Worm (Caenorhabditis elegans): ENCODE measurements around the gene cah-3.
A peak's percentile ranks its signal among the peaks of the same experiment; 100 is the strongest.

Gene cah-3

DNA sequence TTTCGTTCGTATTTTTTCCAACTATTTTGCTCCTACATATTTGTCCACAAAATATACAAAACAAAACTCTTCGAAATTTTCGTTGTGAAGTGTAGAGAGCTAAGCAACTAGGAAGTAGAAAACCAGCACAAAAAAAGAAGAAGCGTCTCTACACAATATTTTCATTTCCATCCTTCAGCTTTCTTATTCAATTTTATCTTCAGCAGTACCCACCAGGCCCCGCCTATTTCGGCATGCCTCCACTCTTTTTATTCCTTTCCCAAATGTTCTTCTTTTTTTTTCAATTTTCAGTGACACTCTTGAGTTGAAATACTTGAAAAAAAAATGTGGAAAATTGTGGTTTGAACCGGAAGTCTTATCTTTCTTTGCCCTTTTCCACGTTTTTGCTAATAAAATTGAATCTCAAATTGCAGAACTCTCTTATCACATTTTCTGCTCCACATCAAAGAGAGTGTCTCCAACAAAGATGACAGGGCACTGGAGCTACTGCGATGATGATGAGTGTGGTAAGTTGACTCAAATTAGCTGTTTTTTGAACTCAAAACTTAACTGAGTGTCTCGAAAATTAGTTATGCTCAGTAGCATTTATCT is at the start of gene cah-3:
Gene cah-3, plus strand, starts transcription at position 414 of the 591 bp plus-strand sequence.
- TF ChIP-seq unc-42 (tag; optimal IDR thresholded peaks at IDR 0.05): peak; percentile 77
- TF ChIP-seq ztf-16 (tag; optimal IDR thresholded peaks at IDR 0.05): no peak
- no peak for TF ChIP-seq ceh-9 (tag; optimal IDR thresholded peaks at IDR 0.05)

ce11 chrX:16440949-16441348 is 46.3 kb upstream of the cah-3 start:
- TF ChIP-seq sdc-2 (tag; optimal IDR thresholded peaks at IDR 0.05) (no peak), pax-1 (tag; optimal IDR thresholded peaks at IDR 0.05) (no peak), lim-6 (tag; optimal IDR thresholded peaks at IDR 0.05) (no peak), K09A11.1 (tag; optimal IDR thresholded peaks at IDR 0.05; ENCODE audit: insufficient read depth) (no peak), syd-9 (tag; optimal IDR thresholded peaks at IDR 0.05) (no peak), elt-4 (tag; optimal IDR thresholded peaks at IDR 0.05) (no peak), mec-3 (tag; optimal IDR thresholded peaks at IDR 0.05; ENCODE audit: borderline replicate concordance) (no peak), ztf-16 (tag; optimal IDR thresholded peaks at IDR 0.05) (no peak), ceh-31 (tag; optimal IDR thresholded peaks at IDR 0.05) (no peak), sox-2 (GFP tag; IDR thresholded peaks at IDR 0.05) (no peak), T23F11.4 (GFP tag; optimal IDR thresholded peaks at IDR 0.05) (no peak), hlh-15 (tag; optimal IDR thresholded peaks at IDR 0.05) (no peak)

DNA sequence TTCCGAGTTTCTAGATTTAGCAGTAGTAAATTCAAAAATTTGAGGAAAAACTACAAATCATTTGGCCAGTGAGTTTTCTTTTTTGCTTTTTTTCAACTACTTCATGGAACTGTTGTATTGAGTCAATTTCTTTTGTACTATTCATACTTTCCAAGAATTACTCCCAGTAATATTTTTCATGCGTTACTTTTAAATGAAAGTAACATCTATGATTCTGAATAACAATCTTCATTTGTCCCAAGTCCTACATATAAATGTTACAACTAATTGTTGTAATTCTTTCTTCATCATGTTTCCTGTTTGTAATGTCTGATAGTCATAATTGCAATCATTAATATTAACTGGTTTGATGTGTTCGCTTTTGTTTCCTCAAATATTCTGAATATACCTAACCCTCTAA is 43.6 kb upstream of the cah-3 start:
- no peak for TF ChIP-seq zip-5 (tag; optimal IDR thresholded peaks at IDR 0.05)
- no peak for TF ChIP-seq dmd-4 (tag; optimal IDR thresholded peaks at IDR 0.05; ENCODE audit: borderline replicate concordance)
- no peak for TF ChIP-seq ama-1 (optimal IDR thresholded peaks at IDR 0.05)
- no peak for TF ChIP-seq elt-4 (tag; optimal IDR thresholded peaks at IDR 0.05)
- TF ChIP-seq T23F11.4 (GFP tag; optimal IDR thresholded peaks at IDR 0.05): no peak
- no peak for TF ChIP-seq hlh-13 (GFP tag; optimal IDR thresholded peaks at IDR 0.05)
- no peak for TF ChIP-seq sdc-2 (tag; optimal IDR thresholded peaks at IDR 0.05)
- no peak for TF ChIP-seq tbx-2 (tag; optimal IDR thresholded peaks at IDR 0.05)
- no peak for TF ChIP-seq ceh-2 (tag; optimal IDR thresholded peaks at IDR 0.05)
- no peak for TF ChIP-seq pqm-1 (tag; optimal IDR thresholded peaks at IDR 0.05)
- no peak for TF ChIP-seq mec-3 (tag; optimal IDR thresholded peaks at IDR 0.05; ENCODE audit: borderline replicate concordance)
- TF ChIP-seq C38D4.7 (GFP tag; optimal IDR thresholded peaks at IDR 0.05): no peak
- TF ChIP-seq ceh-30 (tag; optimal IDR thresholded peaks at IDR 0.05): no peak
- TF ChIP-seq ceh-19 (GFP tag; optimal IDR thresholded peaks at IDR 0.05): no peak
- TF ChIP-seq ceh-48 (tag; optimal IDR thresholded peaks at IDR 0.05): no peak
- no peak for TF ChIP-seq syd-9 (tag; optimal IDR thresholded peaks at IDR 0.05)
- no peak for TF ChIP-seq ceh-22 (tag; optimal IDR thresholded peaks at IDR 0.05)
- no peak for TF ChIP-seq ahr-1 (tag; optimal IDR thresholded peaks at IDR 0.05)
- TF ChIP-seq fkh-6 (tag; optimal IDR thresholded peaks at IDR 0.05): no peak
- no peak for TF ChIP-seq lim-6 (tag; optimal IDR thresholded peaks at IDR 0.05)

ce11 chrX:16445793-16446248 is 41.5 kb upstream of the cah-3 start, which contains the start of gene twf-2:
Gene twf-2 (plus strand): TSS chrX:16446197.
- no peak for TF ChIP-seq C38D4.7 (GFP tag; optimal IDR thresholded peaks at IDR 0.05)
- TF ChIP-seq K09A11.1 (tag; optimal IDR thresholded peaks at IDR 0.05; ENCODE audit: insufficient read depth): peak; percentile 3
- no peak for TF ChIP-seq eyg-1 (tag; optimal IDR thresholded peaks at IDR 0.05)
- peak; percentile 84 for TF ChIP-seq hlh-30 (tag; optimal IDR thresholded peaks at IDR 0.05; ENCODE audit: insufficient read depth)
- peak; percentile 73 for TF ChIP-seq ceh-19 (GFP tag; optimal IDR thresholded peaks at IDR 0.05)
- TF ChIP-seq odd-2 (tag; optimal IDR thresholded peaks at IDR 0.05): no peak
- no peak for TF ChIP-seq T23F11.4 (GFP tag; optimal IDR thresholded peaks at IDR 0.05)
- peak; percentile 88 for TF ChIP-seq sdc-2 (tag; optimal IDR thresholded peaks at IDR 0.05)
- TF ChIP-seq fkh-10 (GFP tag; optimal IDR thresholded peaks at IDR 0.05): no peak
- TF ChIP-seq fax-1 (tag; optimal IDR thresholded peaks at IDR 0.05): no peak
- TF ChIP-seq gmeb-2 (tag; optimal IDR thresholded peaks at IDR 0.05): no peak
- peak; percentile 11 for TF ChIP-seq F13H6.1 (tag; optimal IDR thresholded peaks at IDR 0.05)
- peak; percentile 90 for TF ChIP-seq pros-1 (tag; optimal IDR thresholded peaks at IDR 0.05)
- peak; percentile 60 for TF ChIP-seq unc-42 (tag; optimal IDR thresholded peaks at IDR 0.05)
- TF ChIP-seq nfya-1 (tag; optimal IDR thresholded peaks at IDR 0.05): peak; percentile 87
- no peak for TF ChIP-seq pax-1 (tag; optimal IDR thresholded peaks at IDR 0.05)
- peak; percentile 50 for TF ChIP-seq elt-2 (tag; optimal IDR thresholded peaks at IDR 0.05)
- peak; percentile 91 for TF ChIP-seq ceh-18 (tag; optimal IDR thresholded peaks at IDR 0.05)
- TF ChIP-seq unc-55 (GFP tag; optimal IDR thresholded peaks at IDR 0.05): peak; percentile 94
- peak; percentile 91 for TF ChIP-seq ceh-31 (tag; optimal IDR thresholded peaks at IDR 0.05)
- TF ChIP-seq pha-2 (tag; optimal IDR thresholded peaks at IDR 0.05): no peak
- peak; percentile 35 for TF ChIP-seq hlh-8 (tag; optimal IDR thresholded peaks at IDR 0.05)
- no peak for TF ChIP-seq ceh-9 (tag; optimal IDR thresholded peaks at IDR 0.05)
- peak; percentile 35 for TF ChIP-seq ets-4 (tag; optimal IDR thresholded peaks at IDR 0.05)
- TF ChIP-seq ceh-2 (tag; optimal IDR thresholded peaks at IDR 0.05): peak; percentile 50
- TF ChIP-seq tbx-2 (tag; optimal IDR thresholded peaks at IDR 0.05): peak; percentile 49
- no peak for TF ChIP-seq ceh-6 (GFP tag; optimal IDR thresholded peaks at IDR 0.05)
- no peak for TF ChIP-seq nhr-11 (tag; optimal IDR thresholded peaks at IDR 0.05)
